Fruit fly (Drosophila melanogaster) whole organism, larva: ENCODE measurements around the gene CG15282.

Experiments
- noc ChIP-seq: fragments of 200-800 bp; sonication (Bioruptor generic); optimal IDR thresholded peaks from 3 replicates; lab custom pipeline; 2019; ENCODE audit warnings: missing biosample characterization, mild to moderate bottlenecking, missing genetic modification characterization, moderate library complexity

CG15282 gene

dm6 chr2L:14744121-14744520, 31.9 kb downstream of the CG15282 start, which contains the start of gene CG42681:
TSS of gene CG42681 (plus strand) at chr2L:14744421.
- TF ChIP-seq noc (tag; lab: Kevin White, UChicago) = no peak

DNA sequence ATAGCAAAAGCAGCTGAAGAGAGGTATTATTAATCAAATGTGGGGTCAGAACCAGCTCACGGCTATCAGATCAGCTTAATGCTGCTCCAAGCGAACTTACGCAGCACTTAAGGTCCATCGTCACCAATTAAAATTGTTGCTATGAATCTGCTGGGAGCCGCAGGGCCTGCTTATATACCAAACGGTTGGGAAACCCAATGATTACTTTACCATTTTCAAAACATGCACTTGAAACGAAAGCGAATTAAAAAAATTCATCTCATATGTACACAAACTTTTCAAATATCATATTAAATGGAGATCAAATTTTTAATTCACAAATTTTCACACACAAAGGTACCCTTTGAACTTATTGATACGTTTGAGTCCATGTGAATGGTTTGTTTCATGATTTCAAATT, 32.8 kb downstream of the CG15282 start, which contains the start of gene CG42587:
TSS of gene CG42587 (minus strand) at position 143 of the 400 bp plus-strand sequence.
- no peak for TF ChIP-seq noc (tag; lab: Kevin White, UChicago)

DNA sequence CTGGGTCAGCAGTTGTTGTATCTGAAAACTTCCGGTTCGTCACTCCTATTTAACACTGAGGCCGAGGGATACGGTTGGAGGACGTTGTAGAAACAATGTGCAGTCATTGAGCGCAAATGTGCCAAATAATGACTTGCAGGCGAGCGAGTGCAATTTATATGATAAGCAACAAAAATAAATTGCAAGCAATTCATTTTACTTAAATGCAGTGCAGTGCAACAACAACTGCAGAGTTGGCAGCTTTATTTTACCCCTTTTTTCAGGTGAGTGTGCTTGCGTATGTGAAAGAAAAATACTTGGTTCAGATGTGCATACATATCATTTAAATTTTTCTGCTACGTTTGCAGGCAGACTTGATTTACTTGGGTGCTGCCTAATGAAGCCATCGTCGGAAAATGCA, 33.8 kb downstream of the CG15282 start:
- TF ChIP-seq noc (tag; lab: Kevin White, UChicago) = no peak

DNA sequence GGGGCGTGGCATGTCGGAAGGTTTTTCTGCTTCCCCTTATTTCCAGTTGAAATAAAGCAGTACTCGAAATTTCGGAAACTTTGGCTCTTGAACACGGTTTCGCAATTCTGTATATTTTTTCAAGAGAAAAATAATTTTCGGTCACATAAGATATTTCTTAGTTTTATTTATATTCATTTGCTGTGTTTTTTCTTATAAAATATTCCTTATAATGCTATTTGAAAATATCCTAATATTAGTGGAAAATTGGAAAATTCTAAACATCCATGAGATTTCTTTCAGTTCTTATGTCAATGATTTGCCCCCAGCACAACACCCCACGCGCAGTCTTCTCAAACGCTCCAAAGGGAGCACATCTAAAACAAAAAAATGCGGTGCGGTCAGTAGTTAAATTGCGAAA, 48.2 kb downstream of the CG15282 start, which contains the start of gene CG4691:
TSS of gene CG4691 (plus strand) at position 301 of the 400 bp plus-strand sequence.
- TF ChIP-seq noc (tag; lab: Kevin White, UChicago) = no peak

- TF ChIP-seq noc (tag; lab: Kevin White, UChicago) = no peak
These were observed 50.2 kb downstream of the CG15282 start, which contains the start of gene CSN1a for dm6 chr2L:14762465-14762864. TSS of gene CSN1a (plus strand) at chr2L:14762765.
